Worm (Caenorhabditis elegans): ENCODE results near the gene str-101.

DNA sequence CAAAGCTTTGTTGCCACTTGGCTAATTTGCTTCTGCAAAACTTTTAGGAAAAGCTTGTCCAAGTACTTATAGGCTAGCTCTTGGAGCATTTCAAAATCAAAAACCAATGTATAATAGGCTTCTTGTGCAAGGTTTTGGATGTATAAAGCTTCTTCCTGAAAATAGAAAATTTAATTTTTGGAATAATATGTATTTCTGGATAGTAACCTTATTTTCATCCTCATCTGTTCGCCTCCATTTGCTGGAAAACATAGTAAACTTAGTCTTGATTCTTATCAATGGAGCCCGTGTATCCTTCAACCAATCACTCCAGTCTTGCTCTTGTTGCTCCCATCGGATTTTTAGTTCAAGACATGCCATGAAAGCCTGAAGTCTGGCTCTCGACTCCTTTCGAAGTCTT, 4.9 kb upstream of the str-101 start, which contains the start of gene Y6E2A.4:
- no peak for TF ChIP-seq hlh-6 (tag; optimal IDR thresholded peaks at IDR 0.05)
- no peak for TF ChIP-seq ztf-16 (tag; optimal IDR thresholded peaks at IDR 0.05)
- no peak for TF ChIP-seq tbx-2 (tag; optimal IDR thresholded peaks at IDR 0.05)
- no peak for TF ChIP-seq lim-6 (tag; optimal IDR thresholded peaks at IDR 0.05)
- TF ChIP-seq pros-1 (tag; optimal IDR thresholded peaks at IDR 0.05): no peak
- no peak for TF ChIP-seq ahr-1 (tag; optimal IDR thresholded peaks at IDR 0.05)
- TF ChIP-seq pha-4 (tag; optimal IDR thresholded peaks at IDR 0.05): no peak
- no peak for TF ChIP-seq ama-1 (optimal IDR thresholded peaks at IDR 0.05)
- TF ChIP-seq ttx-3 (tag; optimal IDR thresholded peaks at IDR 0.05): no peak
- TF ChIP-seq unc-55 (GFP tag; optimal IDR thresholded peaks at IDR 0.05): no peak
- TF ChIP-seq K02D7.2 (tag; optimal IDR thresholded peaks at IDR 0.05): no peak
- no peak for TF ChIP-seq fkh-6 (tag; optimal IDR thresholded peaks at IDR 0.05)
- TF ChIP-seq nfya-1 (tag; optimal IDR thresholded peaks at IDR 0.05): no peak
- TF ChIP-seq sox-4 (tag; optimal IDR thresholded peaks at IDR 0.05): no peak
